Worm (Caenorhabditis elegans): ENCODE results near the gene C53D6.10.

Gene C53D6.10

DNA sequence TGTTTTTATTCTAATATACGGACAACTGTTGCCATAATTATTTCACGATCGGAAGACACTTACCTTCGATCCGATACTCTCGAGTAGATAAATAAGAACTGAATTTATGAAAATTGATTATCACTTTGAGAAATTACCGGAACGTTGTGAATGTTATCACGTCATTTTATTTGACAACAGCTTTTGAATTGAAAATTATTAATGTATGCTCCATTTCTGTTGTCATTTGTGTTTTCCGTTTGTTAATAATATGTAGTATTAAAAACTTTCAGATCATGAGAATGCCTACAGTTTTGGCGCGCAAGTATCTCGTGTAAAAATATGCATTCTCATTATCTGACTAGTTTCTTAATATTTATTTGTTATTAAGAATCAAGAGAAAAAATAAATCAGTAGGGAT lies at the start of gene C53D6.10:
Gene C53D6.10, minus strand, starts transcription at position 101 of the 400 bp plus-strand sequence.
- TF ChIP-seq sdz-38 (tag; optimal IDR thresholded peaks at IDR 0.05) (no peak), pbrm-1 (GFP tag; IDR thresholded peaks at IDR 0.05) (no peak), madf-6 (GFP tag; IDR thresholded peaks at IDR 0.05) (no peak), lir-1 (GFP tag; conservative IDR thresholded peaks at IDR 0.05) (no peak), B0019.2 (GFP tag; conservative IDR thresholded peaks at IDR 0.05) (no peak), ztf-6 (GFP tag; IDR thresholded peaks at IDR 0.05) (no peak), C17E4.6 (GFP tag; IDR thresholded peaks at IDR 0.05) (no peak), snpc-1.1 (tag; optimal IDR thresholded peaks at IDR 0.05; ENCODE audit: insufficient read depth) (no peak), Y53G8AR.9 (GFP tag; conservative IDR thresholded peaks at IDR 0.05) (no peak), mxl-1 (tag; optimal IDR thresholded peaks at IDR 0.05) (no peak), let-526 (GFP tag; IDR thresholded peaks at IDR 0.05) (no peak), F55B11.4 (tag; optimal IDR thresholded peaks at IDR 0.05; ENCODE audit: borderline replicate concordance, insufficient read depth) (no peak), F49E8.2 (tag; optimal IDR thresholded peaks at IDR 0.05; ENCODE audit: insufficient read depth) (no peak), egl-18 (GFP tag; IDR thresholded peaks at IDR 0.05) (no peak), tlf-1 (GFP tag; optimal IDR thresholded peaks at IDR 0.05) (no peak), ceh-91 (GFP tag; IDR thresholded peaks at IDR 0.05) (no peak), zfh-2 (GFP tag; conservative IDR thresholded peaks at IDR 0.05) (no peak)

DNA sequence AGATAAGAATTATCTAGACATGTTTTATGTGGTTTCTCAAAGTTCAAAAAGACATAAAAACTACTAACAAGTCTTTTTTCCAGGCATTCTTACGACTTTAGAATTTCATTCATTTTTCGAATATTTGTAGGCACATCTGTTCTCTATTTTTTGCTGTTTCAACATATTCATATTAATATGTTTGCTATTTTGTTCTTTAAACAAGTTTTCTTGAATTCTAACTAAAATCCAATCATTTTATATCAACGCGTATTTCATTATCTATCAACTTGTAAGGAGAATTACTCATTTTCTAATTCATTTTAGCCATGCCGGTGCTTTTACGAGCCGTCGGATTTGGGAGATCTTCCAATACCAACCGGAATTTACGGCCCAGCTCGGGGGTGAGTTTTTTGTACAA lies 47.8 kb upstream of the C53D6.10 start, which contains the start of gene twk-8:
Gene twk-8, plus strand, starts transcription at position 301 of the 400 bp plus-strand sequence.
- no peak for TF ChIP-seq Y53G8AR.9 (GFP tag; conservative IDR thresholded peaks at IDR 0.05)
- no peak for TF ChIP-seq ztf-3 (GFP tag; optimal IDR thresholded peaks at IDR 0.05)
- no peak for TF ChIP-seq ceh-27 (GFP tag; optimal IDR thresholded peaks at IDR 0.05)
- TF ChIP-seq F39B2.1 (GFP tag; IDR thresholded peaks at IDR 0.05): no peak
- no peak for TF ChIP-seq ztf-25 (GFP tag; IDR thresholded peaks at IDR 0.05)
- no peak for TF ChIP-seq T07F8.4 (tag; optimal IDR thresholded peaks at IDR 0.05)
- TF ChIP-seq egl-44 (GFP tag; IDR thresholded peaks at IDR 0.05): no peak
- no peak for TF ChIP-seq akir-1 (GFP tag; optimal IDR thresholded peaks at IDR 0.05)
- no peak for TF ChIP-seq snpc-1.3 (tag; optimal IDR thresholded peaks at IDR 0.05; ENCODE audit: insufficient read depth)
- no peak for TF ChIP-seq F23B12.7 (tag; optimal IDR thresholded peaks at IDR 0.05; ENCODE audit: insufficient read depth)
- no peak for TF ChIP-seq ceh-40 (GFP tag; IDR thresholded peaks at IDR 0.05)

DNA sequence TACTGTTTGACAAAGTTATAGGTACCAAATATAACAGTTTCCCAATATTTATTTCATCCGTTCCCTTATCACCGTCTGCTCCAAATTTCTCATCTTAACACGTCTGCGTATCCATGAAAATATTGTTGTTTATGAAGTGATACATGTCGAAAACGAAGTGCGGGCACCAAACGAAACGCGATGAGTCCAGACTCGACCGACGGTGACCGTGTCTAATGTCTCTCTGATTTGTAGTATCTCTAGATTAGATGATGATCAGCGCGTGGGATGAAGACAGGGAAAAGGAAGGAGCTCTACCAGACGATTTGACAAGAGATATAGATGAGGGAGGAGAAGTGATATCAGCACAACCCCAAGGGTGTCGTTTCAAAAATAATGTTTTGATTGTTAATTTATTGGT lies 46.0 kb upstream of the C53D6.10 start:
- TF ChIP-seq fkh-3 (tag; optimal IDR thresholded peaks at IDR 0.05) (no peak), rec-8 (tag; optimal IDR thresholded peaks at IDR 0.05) (no peak), egrh-3 (GFP tag; IDR thresholded peaks at IDR 0.05) (no peak), F52B5.7 (tag; optimal IDR thresholded peaks at IDR 0.05) (no peak), F57A8.1 (GFP tag; optimal IDR thresholded peaks at IDR 0.05) (no peak), Y53G8AR.9 (GFP tag; conservative IDR thresholded peaks at IDR 0.05) (no peak), snpc-4 (GFP tag; optimal IDR thresholded peaks at IDR 0.05) (no peak), snpc-4 (tag; optimal IDR thresholded peaks at IDR 0.05) (no peak)

DNA sequence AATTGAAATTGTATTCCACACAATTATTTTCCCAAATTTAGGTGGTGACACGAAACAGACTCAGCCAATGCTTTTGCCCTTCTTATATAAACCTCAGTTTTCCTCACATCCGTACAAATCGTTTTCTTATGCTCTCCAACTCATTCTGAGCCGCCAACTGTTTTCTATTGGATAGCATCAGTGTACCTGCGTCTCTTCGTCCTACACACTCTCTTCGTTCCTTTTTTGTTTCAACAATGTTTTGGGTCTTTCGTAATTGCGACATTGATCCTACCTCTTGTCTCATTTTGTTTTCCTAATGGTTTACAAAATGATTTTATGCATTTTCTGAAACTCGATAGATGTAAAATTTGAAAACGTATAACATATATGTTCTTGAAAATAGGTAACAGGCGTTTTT lies 45.1 kb upstream of the C53D6.10 start:
- no peak for TF ChIP-seq aptf-3 (GFP tag; IDR thresholded peaks at IDR 0.05)
- TF ChIP-seq snpc-4 (GFP tag; optimal IDR thresholded peaks at IDR 0.05): no peak
- TF ChIP-seq snpc-4 (tag; optimal IDR thresholded peaks at IDR 0.05): no peak
- no peak for TF ChIP-seq fkh-3 (tag; optimal IDR thresholded peaks at IDR 0.05)
- TF ChIP-seq hmg-1.2 (GFP tag; IDR thresholded peaks at IDR 0.05): peak; percentile 38; the same call in 1 of the 2 replicates

Data from whole organism, young adult.